Fruit fly (Drosophila melanogaster) whole organism, embryonic: Measurements from ENCODE around the gene Ciz1.

Source experiments
- Aef1 ChIP-seq: fragments of 200-800 bp; sonication (Bioruptor generic); IDR thresholded peaks from 3 replicates; pipeline ENCODE4 v1.3.6; 2022; ENCODE audit warnings: missing biosample characterization, missing genetic modification characterization
- Bgb ChIP-seq: fragments of 200-800 bp; sonication (Bioruptor generic); IDR thresholded peaks from 2 replicates; pipeline ENCODE4 v1.3.6; 2022; ENCODE audit warnings: missing biosample characterization, missing genetic modification characterization; ENCODE audit not compliant: partially characterized antibody
- CG10267 ChIP-seq: fragments of 200-800 bp; sonication (Bioruptor generic); optimal IDR thresholded peaks from 2 replicates; lab custom pipeline; 2018; ENCODE audit warnings: missing biosample characterization, mild to moderate bottlenecking, missing genetic modification characterization, moderate library complexity
- CG10321 ChIP-seq: fragments of 200-800 bp; sonication (Bioruptor generic); IDR thresholded peaks from 2 replicates; pipeline ENCODE4 v1.3.6; 2022; ENCODE audit warnings: missing biosample characterization, missing genetic modification characterization
- CG12071 ChIP-seq: fragments of 200-800 bp; sonication (Bioruptor generic); optimal IDR thresholded peaks from 3 replicates; lab custom pipeline; 2018; ENCODE audit warnings: missing biosample characterization, mild to moderate bottlenecking, missing genetic modification characterization
- CG12391 ChIP-seq: fragments of 200-800 bp; sonication (Bioruptor generic); optimal IDR thresholded peaks from 3 replicates; lab custom pipeline; 2018; ENCODE audit warnings: missing biosample characterization, mild to moderate bottlenecking, missing genetic modification characterization, moderate library complexity
- CG13775 ChIP-seq: fragments of 200-800 bp; sonication (Bioruptor generic); optimal IDR thresholded peaks from 3 replicates; lab custom pipeline; 2017; ENCODE audit warnings: missing biosample characterization, mild to moderate bottlenecking, missing genetic modification characterization
- CG14441 ChIP-seq: fragments of 200-800 bp; sonication (Bioruptor generic); IDR thresholded peaks from 2 replicates; pipeline ENCODE4 v1.3.6; 2022; ENCODE audit warnings: missing biosample characterization, missing genetic modification characterization
- CG18262 ChIP-seq: fragments of 200-800 bp; optimal IDR thresholded peaks from 3 replicates; lab custom pipeline; 2019; ENCODE audit warnings: missing biosample characterization, mild to moderate bottlenecking, missing genetic modification characterization, moderate library complexity
- CG18764 ChIP-seq: fragments of 200-800 bp; sonication (Bioruptor generic); optimal IDR thresholded peaks from 3 replicates; lab custom pipeline; 2016; ENCODE audit warnings: missing biosample characterization, missing genetic modification characterization
- CG2678 ChIP-seq: fragments of 200-800 bp; sonication (Bioruptor generic); optimal IDR thresholded peaks from 3 replicates; lab custom pipeline; 2019; ENCODE audit warnings: missing biosample characterization, mild to moderate bottlenecking, missing genetic modification characterization, moderate library complexity
- CG30020 ChIP-seq: fragments of 200-800 bp; optimal IDR thresholded peaks from 2 replicates; lab custom pipeline; 2019; ENCODE audit warnings: missing biosample characterization, mild to moderate bottlenecking, missing genetic modification characterization, moderate library complexity
- CG4328 ChIP-seq: fragments of 200-800 bp; sonication (Bioruptor generic); optimal IDR thresholded peaks from 3 replicates; lab custom pipeline; 2017; ENCODE audit warnings: missing biosample characterization, missing genetic modification reagents, missing genetic modification characterization
- CG4820 ChIP-seq: fragments of 200-800 bp; sonication (Bioruptor generic); optimal IDR thresholded peaks from 3 replicates; lab custom pipeline; 2016; ENCODE audit warnings: missing biosample characterization, missing genetic modification characterization
- CG7372 ChIP-seq: fragments of 200-800 bp; sonication (Bioruptor generic); IDR thresholded peaks from 2 replicates; pipeline ENCODE4 v1.3.6; 2022; ENCODE audit warnings: missing biosample characterization, missing genetic modification characterization
- CG8089 ChIP-seq: fragments of 200-800 bp; sonication (Bioruptor generic); optimal IDR thresholded peaks from 3 replicates; lab custom pipeline; 2016; ENCODE audit warnings: missing biosample characterization, missing genetic modification characterization
- CG9609 ChIP-seq: fragments of 200-800 bp; sonication (Bioruptor generic); optimal IDR thresholded peaks from 3 replicates; lab custom pipeline; 2016; ENCODE audit warnings: missing biosample characterization, missing genetic modification characterization
- CG9727 ChIP-seq: fragments of 200-800 bp; sonication (Bioruptor generic); optimal IDR thresholded peaks from 3 replicates; lab custom pipeline; 2017; ENCODE audit warnings: missing biosample characterization, mild to moderate bottlenecking, missing genetic modification characterization
- Dek ChIP-seq: fragments of 200-800 bp; sonication (Bioruptor generic); optimal IDR thresholded peaks from 3 replicates; lab custom pipeline; 2019; ENCODE audit warnings: missing biosample characterization, mild to moderate bottlenecking, missing genetic modification characterization, moderate library complexity
- Dip2 ChIP-seq: fragments of 200-800 bp; sonication (Bioruptor generic); IDR thresholded peaks from 2 replicates; pipeline ENCODE4 v1.3.6; 2022; ENCODE audit warnings: missing biosample characterization, missing genetic modification characterization
- Dp ChIP-seq: fragments of 200-800 bp; sonication (Bioruptor generic); optimal IDR thresholded peaks from 2 replicates; lab custom pipeline; 2018; ENCODE audit warnings: missing biosample characterization, mild to moderate bottlenecking, missing genetic modification characterization, moderate library complexity
- GATAe ChIP-seq: fragments of 200-800 bp; sonication (Bioruptor generic); conservative IDR thresholded peaks from 2 replicates; pipeline ENCODE4 v1.3.6; 2022; ENCODE audit warnings: missing biosample characterization, missing genetic modification characterization
- Lim3 ChIP-seq: fragments of 200-800 bp; sonication (Bioruptor generic); IDR thresholded peaks from 2 replicates; pipeline ENCODE4 v1.3.6; 2022; ENCODE audit warnings: missing biosample characterization, missing genetic modification characterization
- Oli ChIP-seq: fragments of 200-800 bp; sonication (Bioruptor generic); optimal IDR thresholded peaks from 2 replicates; lab custom pipeline; 2018; ENCODE audit warnings: missing biosample characterization, mild to moderate bottlenecking, missing genetic modification characterization, moderate library complexity
- Pdp1 ChIP-seq, 2 experiments: fragments of 200-800 bp; sonication (Bioruptor generic); optimal IDR thresholded peaks; 3 replicates each; lab custom pipeline; 2016; ENCODE audit warnings: missing biosample characterization in 2 of 2, missing genetic modification characterization in 2 of 2, mild to moderate bottlenecking in 1 of 2, moderate library complexity in 1 of 2
- Rfx ChIP-seq: fragments of 200-800 bp; sonication (Bioruptor generic); IDR thresholded peaks from 2 replicates; pipeline ENCODE4 v1.3.6; 2022; ENCODE audit warnings: missing biosample characterization, missing genetic modification characterization
- Scr ChIP-seq: fragments of 200-800 bp; sonication (Bioruptor generic); IDR thresholded peaks from 2 replicates; pipeline ENCODE4 v1.3.6; 2022; ENCODE audit warnings: missing biosample characterization, missing genetic modification characterization; ENCODE audit not compliant: partially characterized antibody
- aop ChIP-seq: fragments of 200-800 bp; sonication (Bioruptor generic); IDR thresholded peaks from 2 replicates; pipeline ENCODE4 v1.3.6; 2022; ENCODE audit warnings: missing biosample characterization, missing genetic modification characterization
- ap ChIP-seq: fragments of 200-800 bp; sonication (Bioruptor generic); IDR thresholded peaks from 2 replicates; pipeline ENCODE4 v1.3.6; 2022; ENCODE audit warnings: missing biosample characterization, missing genetic modification characterization
- bbx ChIP-seq: fragments of 200-800 bp; sonication (Bioruptor generic); IDR thresholded peaks from 2 replicates; pipeline ENCODE4 v1.3.6; 2022; ENCODE audit warnings: missing biosample characterization, missing genetic modification characterization; ENCODE audit not compliant: partially characterized antibody
- cad ChIP-seq: fragments of >200 bp; optimal IDR thresholded peaks from 2 replicates; lab custom pipeline; 2017; ENCODE audit warnings: missing biosample characterization, missing genetic modification characterization
- crc ChIP-seq: fragments of 200-800 bp; sonication (Bioruptor generic); optimal IDR thresholded peaks from 2 replicates; lab custom pipeline; 2016; ENCODE audit warnings: missing biosample characterization, missing genetic modification characterization
- cwo ChIP-seq: fragments of 200-800 bp; sonication (Bioruptor generic); optimal IDR thresholded peaks from 3 replicates; lab custom pipeline; 2017; ENCODE audit warnings: missing biosample characterization, missing genetic modification characterization, mild to moderate bottlenecking, moderate library complexity, missing genetic modification reagents
- dysf ChIP-seq: fragments of 200-800 bp; sonication (Bioruptor generic); IDR thresholded peaks from 3 replicates; pipeline ENCODE4 v1.3.6; 2022; ENCODE audit warnings: missing biosample characterization, missing genetic modification characterization
- fd3F ChIP-seq: fragments of 200-800 bp; sonication (Bioruptor generic); optimal IDR thresholded peaks from 2 replicates; lab custom pipeline; 2018; ENCODE audit warnings: missing biosample characterization, mild to moderate bottlenecking, missing genetic modification characterization, moderate library complexity
- fd64A ChIP-seq: fragments of 200-800 bp; sonication (Bioruptor generic); optimal IDR thresholded peaks from 3 replicates; lab custom pipeline; 2018; ENCODE audit warnings: missing biosample characterization, mild to moderate bottlenecking, missing genetic modification characterization
- gsb ChIP-seq: fragments of 200-800 bp; sonication (Bioruptor generic); IDR thresholded peaks from 2 replicates; pipeline ENCODE4 v1.3.6; 2022; ENCODE audit warnings: missing biosample characterization, missing genetic modification characterization
- her ChIP-seq: fragments of 200-800 bp; sonication (Bioruptor generic); optimal IDR thresholded peaks from 2 replicates; lab custom pipeline; 2016; ENCODE audit warnings: missing biosample characterization, missing genetic modification characterization
- ken ChIP-seq: fragments of 200-800 bp; sonication (Bioruptor generic); IDR thresholded peaks from 3 replicates; pipeline ENCODE4 v1.3.6; 2022; ENCODE audit warnings: missing biosample characterization, missing genetic modification characterization
- kni ChIP-seq: fragments of 200-800 bp; sonication (Bioruptor generic); optimal IDR thresholded peaks from 3 replicates; lab custom pipeline; 2017; ENCODE audit warnings: mild to moderate bottlenecking, missing biosample characterization, missing genetic modification reagents, missing genetic modification characterization
- mld ChIP-seq: fragments of 200-800 bp; sonication (Bioruptor generic); IDR thresholded peaks from 3 replicates; pipeline ENCODE4 v1.3.6; 2022; ENCODE audit warnings: missing biosample characterization, missing genetic modification characterization; ENCODE audit not compliant: partially characterized antibody
- nerfin-2 ChIP-seq: fragments of 200-800 bp; sonication (Bioruptor generic); IDR thresholded peaks from 2 replicates; pipeline ENCODE4 v1.3.6; 2022; ENCODE audit warnings: missing biosample characterization, missing genetic modification characterization; ENCODE audit not compliant: partially characterized antibody
- pan ChIP-seq, 4 experiments: fragments of >200 bp in 3 of 4; fragments of 200-800 bp in 1 of 4; sonication (Bioruptor generic) in 1 of 4; optimal IDR thresholded peaks in 3 of 4; IDR thresholded peaks in 1 of 4; 2 replicates each; pipeline versions ENCODE4 v1.3.6 to Lab custom; 2017 to 2022; ENCODE audit warnings: missing biosample characterization in 2 of 4, missing genetic modification characterization in 2 of 4, mixed read lengths in 1 of 4
- sima ChIP-seq: fragments of 200-800 bp; sonication (Bioruptor generic); optimal IDR thresholded peaks from 2 replicates; lab custom pipeline; 2016; ENCODE audit warnings: missing biosample characterization, missing genetic modification characterization
- so ChIP-seq: fragments of 200-800 bp; sonication (Bioruptor generic); IDR thresholded peaks from 3 replicates; pipeline ENCODE4 v1.3.6; 2022; ENCODE audit warnings: missing biosample characterization, missing genetic modification characterization
- tup ChIP-seq: fragments of 200-800 bp; sonication (Bioruptor generic); optimal IDR thresholded peaks from 2 replicates; lab custom pipeline; 2016; ENCODE audit warnings: missing biosample characterization, mild to moderate bottlenecking, missing genetic modification characterization, moderate library complexity
- unpg ChIP-seq: fragments of 200-800 bp; sonication (Bioruptor generic); optimal IDR thresholded peaks from 3 replicates; lab custom pipeline; 2018; ENCODE audit warnings: missing biosample characterization, mild to moderate bottlenecking, missing genetic modification characterization, moderate library complexity
- z ChIP-seq: fragments of 200-800 bp; sonication (Bioruptor generic); IDR thresholded peaks from 3 replicates; pipeline ENCODE4 v1.3.6; 2022; ENCODE audit warnings: missing biosample characterization, missing genetic modification characterization
- zf30C ChIP-seq: fragments of 200-800 bp; sonication (Bioruptor generic); optimal IDR thresholded peaks from 3 replicates; lab custom pipeline; 2018; ENCODE audit warnings: missing biosample characterization, mild to moderate bottlenecking, missing genetic modification characterization
- zfh2 ChIP-seq: fragments of 200-800 bp; sonication (Bioruptor generic); optimal IDR thresholded peaks from 2 replicates; lab custom pipeline; 2016; ENCODE audit warnings: missing biosample characterization, missing genetic modification characterization

The Ciz1 gene

dm6 chr3L:9836524-9837047 is 27.9 kb upstream of the Ciz1 start, which contains the start of gene I-2 (continued):
- TF ChIP-seq CG7372 (no peak), CG14441 (GFP tag; lab: Robert Waterston, UW) (no peak), Rfx (GFP tag; lab: Robert Waterston, UW) (peak; percentile 32; the same call in 1 of the 2 replicates), her (GFP tag; lab: Kevin White, UChicago) (no peak), aop (GFP tag; lab: Robert Waterston, UW) (no peak), CG9727 (GFP tag; lab: Kevin White, UChicago) (no peak), fd3F (no peak), Pdp1 (GFP tag; optimal IDR thresholded peaks at IDR 0.05; lab: Kevin White, UChicago) (no peak), unpg (GFP tag; lab: Kevin White, UChicago) (no peak), CG2678 (tag; lab: Kevin White, UChicago) (no peak), CG10321 (no peak), z (GFP tag; lab: Robert Waterston, UW) (no peak), CG18262 (tag; lab: Kevin White, UChicago) (no peak), zfh2 (no peak), Lim3 (GFP tag; lab: Robert Waterston, UW) (no peak), CG8089 (GFP tag; lab: Kevin White, UChicago) (no peak), dysf (no peak), Dip2 (no peak), fd64A (GFP tag; lab: Kevin White, UChicago) (no peak), tup (GFP tag; lab: Kevin White, UChicago) (no peak), CG10267 (tag; lab: Kevin White, UChicago) (peak; percentile 43), ken (GFP tag; lab: Robert Waterston, UW) (no peak), cad (GFP tag; lab: Kevin White, UChicago) (no peak), cwo (no peak), CG12071 (GFP tag; lab: Kevin White, UChicago) (no peak), Dp (GFP tag; lab: Kevin White, UChicago) (peak; percentile 28), CG13775 (GFP tag; lab: Kevin White, UChicago) (no peak), mld (0 out of 3 replicates have a peak, but pooled peaks have one; percentile 41), zf30C (GFP tag; lab: Kevin White, UChicago) (no peak), CG4820 (GFP tag; lab: Kevin White, UChicago) (no peak), Scr (GFP tag; lab: Robert Waterston, UW) (peak; percentile 86), crc (GFP tag; lab: Kevin White, UChicago) (no peak), bbx (GFP tag; lab: Robert Waterston, UW) (peak; percentile 86), CG30020 (tag; lab: Kevin White, UChicago) (no peak), so (GFP tag; lab: Robert Waterston, UW) (no peak), kni (GFP tag; lab: Kevin White, UChicago) (no peak), CG18764 (no peak), pan (optimal IDR thresholded peaks at IDR 0.05; lab: Kevin White, UChicago) (no peak), pan (GFP tag; optimal IDR thresholded peaks at IDR 0.05 in 1 of 2, IDR thresholded peaks at IDR 0.05 in 1 of 2) (no peak), GATAe (GFP tag; lab: Robert Waterston, UW) (no peak), Aef1 (GFP tag; lab: Robert Waterston, UW) (no peak), sima (GFP tag; lab: Kevin White, UChicago) (no peak), nerfin-2 (GFP tag; lab: Robert Waterston, UW) (peak; percentile 77), CG9609 (GFP tag; lab: Kevin White, UChicago) (no peak), Bgb (peak; percentile 91), Dek (tag; lab: Kevin White, UChicago) (peak; percentile 10), CG4328 (no peak), Oli (no peak), gsb (GFP tag; lab: Robert Waterston, UW) (no peak), ap (GFP tag; lab: Robert Waterston, UW) (no peak), CG12391 (tag; lab: Kevin White, UChicago) (peak; percentile 41)
